Worm (Caenorhabditis elegans) whole organism, mixed stage, embryonic: ENCODE results near the gene F54B3.1.

ENCODE experiments used
- M03D4.4 ChIP-seq: sonication (generic microtip); optimal IDR thresholded peaks from 2 replicates; lab custom pipeline; 2017; ENCODE audit warnings: mild to moderate bottlenecking, missing genetic modification characterization, missing compliant biosample characterization
- blmp-1 ChIP-seq: fragments of 150-350 bp; optimal IDR thresholded peaks from 2 replicates; lab custom pipeline; 2014; ENCODE audit warnings: missing biosample characterization, missing genetic modification characterization
- ceh-83 ChIP-seq: fragments of 200-800 bp; sonication (Bioruptor generic); optimal IDR thresholded peaks from 2 replicates; lab custom pipeline; 2018; ENCODE audit warnings: mild to moderate bottlenecking, missing genetic modification characterization, missing compliant biosample characterization
- cnd-1 ChIP-seq: fragments of 200-800 bp; sonication (Bioruptor generic); optimal IDR thresholded peaks from 2 replicates; lab custom pipeline; 2018; ENCODE audit warnings: mild to moderate bottlenecking, missing genetic modification characterization, missing compliant biosample characterization
- flh-1 ChIP-seq: fragments of 200-800 bp; sonication (Bioruptor generic); optimal IDR thresholded peaks from 2 replicates; lab custom pipeline; 2018; ENCODE audit warnings: mild to moderate bottlenecking, missing genetic modification characterization, moderate library complexity, missing compliant biosample characterization
- lin-13 ChIP-seq: fragments of 150-350 bp; optimal IDR thresholded peaks from 2 replicates; lab custom pipeline; 2014; ENCODE audit warnings: missing biosample characterization, missing genetic modification characterization
- nhr-12 ChIP-seq: fragments of 150-350 bp; optimal IDR thresholded peaks from 2 replicates; lab custom pipeline; 2014; ENCODE audit warnings: missing biosample characterization, missing genetic modification characterization
- nhr-237 ChIP-seq: fragments of 150-350 bp; optimal IDR thresholded peaks from 2 replicates; lab custom pipeline; 2014; ENCODE audit warnings: missing biosample characterization, missing genetic modification characterization
- nhr-28 ChIP-seq: fragments of 150-350 bp; optimal IDR thresholded peaks from 2 replicates; lab custom pipeline; 2014; ENCODE audit warnings: missing biosample characterization, missing genetic modification characterization
- unc-39 ChIP-seq: fragments of 150-350 bp; optimal IDR thresholded peaks from 2 replicates; lab custom pipeline; 2014; ENCODE audit warnings: missing biosample characterization, missing genetic modification characterization

ce11 chrII:10206425-10206824 is 44.6 kb upstream of the F54B3.1 start, which contains the start of gene T01E8.1:
- TF ChIP-seq lin-13: no peak
- no peak for TF ChIP-seq flh-1 (GFP tag; lab: Kevin White, UChicago)
- TF ChIP-seq nhr-28 (tag; lab: Kevin White, UChicago): no peak
- TF ChIP-seq nhr-237 (tag; lab: Kevin White, UChicago): no peak
- TF ChIP-seq nhr-12 (tag; lab: Kevin White, UChicago): no peak
- no peak for TF ChIP-seq ceh-83 (GFP tag; lab: Kevin White, UChicago)
- TF ChIP-seq blmp-1 (tag; lab: Kevin White, UChicago): no peak
- no peak for TF ChIP-seq unc-39 (tag; lab: Kevin White, UChicago)
- no peak for TF ChIP-seq M03D4.4 (tag; lab: Kevin White, UChicago)
- no peak for TF ChIP-seq cnd-1 (tag; lab: Kevin White, UChicago)
